Worm (Caenorhabditis elegans) whole organism, late embryonic: ENCODE results near the gene pgl-2.

Experiments
- ama-1 ChIP-seq: fragments of 150-350 bp; optimal IDR thresholded peaks from 2 replicates; lab custom pipeline; 2014
- dmd-4 ChIP-seq: sonication (generic microtip); optimal IDR thresholded peaks from 2 replicates; lab custom pipeline; 2016; ENCODE audit warnings: borderline replicate concordance, missing genetic modification characterization, missing compliant biosample characterization
- elt-2 ChIP-seq: sonication (generic microtip); optimal IDR thresholded peaks from 2 replicates; lab custom pipeline; 2016; ENCODE audit warnings: missing genetic modification reagents, missing genetic modification characterization, missing compliant biosample characterization
- fkh-10 ChIP-seq: fragments of 150-350 bp; optimal IDR thresholded peaks from 2 replicates; lab custom pipeline; 2014; ENCODE audit warnings: missing biosample characterization, missing genetic modification reagents, missing genetic modification characterization
- fkh-6 ChIP-seq: sonication (generic microtip); optimal IDR thresholded peaks from 2 replicates; lab custom pipeline; 2016; ENCODE audit warnings: missing genetic modification characterization, missing compliant biosample characterization
- hlh-30 ChIP-seq: sonication (generic microtip); optimal IDR thresholded peaks from 2 replicates; lab custom pipeline; 2017; ENCODE audit warnings: antibody characterized with exemption, missing genetic modification characterization, missing compliant biosample characterization; ENCODE audit not compliant: insufficient read depth
- nhr-11 ChIP-seq: fragments of 150-350 bp; optimal IDR thresholded peaks from 2 replicates; lab custom pipeline; 2014; ENCODE audit warnings: missing biosample characterization, missing genetic modification characterization
- pag-3 ChIP-seq: sonication (generic microtip); optimal IDR thresholded peaks from 2 replicates; lab custom pipeline; 2016; ENCODE audit warnings: missing compliant biosample characterization, missing genetic modification characterization, borderline replicate concordance
- pha-4 ChIP-seq: fragments of 150-350 bp; optimal IDR thresholded peaks from 2 replicates; lab custom pipeline; 2018; ENCODE audit warnings: missing biosample characterization, missing genetic modification reagents, missing genetic modification characterization
- rnt-1 ChIP-seq: sonication (generic microtip); optimal IDR thresholded peaks from 2 replicates; lab custom pipeline; 2016; ENCODE audit warnings: missing genetic modification characterization, missing compliant biosample characterization
- ttx-3 ChIP-seq: sonication (generic microtip); optimal IDR thresholded peaks from 2 replicates; lab custom pipeline; 2016; ENCODE audit warnings: missing genetic modification reagents, missing genetic modification characterization, missing compliant biosample characterization
- zip-5 ChIP-seq: sonication (generic microtip); optimal IDR thresholded peaks from 2 replicates; lab custom pipeline; 2016; ENCODE audit warnings: missing genetic modification characterization, missing compliant biosample characterization
- ztf-16 ChIP-seq: sonication (generic microtip); optimal IDR thresholded peaks from 2 replicates; lab custom pipeline; 2017; ENCODE audit warnings: missing genetic modification characterization, missing compliant biosample characterization

ce11 chrIII:8650235-8650817, 24.9 kb downstream of the pgl-2 start, which contains the start of gene flp-23:
- TF ChIP-seq ama-1 (no peak), ttx-3 (tag; lab: Kevin White, UChicago) (peak; percentile 57), nhr-11 (tag; lab: Kevin White, UChicago) (no peak), ztf-16 (tag; lab: Kevin White, UChicago) (peak; percentile 53), pag-3 (tag; lab: Kevin White, UChicago) (no peak), dmd-4 (tag; lab: Kevin White, UChicago) (peak; percentile 54), rnt-1 (tag; lab: Kevin White, UChicago) (peak; percentile 33), elt-2 (peak; percentile 63), pha-4 (tag; lab: Kevin White, UChicago) (no peak), hlh-30 (no peak), fkh-10 (no peak), zip-5 (tag; lab: Kevin White, UChicago) (peak; percentile 53), fkh-6 (tag; lab: Kevin White, UChicago) (peak; percentile 68)
